Fruit fly (Drosophila melanogaster) whole organism, embryonic: Measurements from ENCODE around the gene CG11593.

Source experiments
- CG11695 ChIP-seq: fragments of 200-800 bp; sonication (Bioruptor generic); IDR thresholded peaks from 3 replicates; pipeline ENCODE4 v1.3.6; 2022; ENCODE audit warnings: missing biosample characterization, missing genetic modification characterization
- CG12155 ChIP-seq: fragments of 200-800 bp; sonication (Bioruptor generic); optimal IDR thresholded peaks from 3 replicates; lab custom pipeline; 2016; ENCODE audit warnings: missing biosample characterization, missing genetic modification characterization
- CG12659 ChIP-seq: fragments of 200-800 bp; sonication (Bioruptor generic); optimal IDR thresholded peaks from 3 replicates; lab custom pipeline; 2017; ENCODE audit warnings: mild to moderate bottlenecking, missing biosample characterization, missing genetic modification reagents, missing genetic modification characterization
- CG12744 ChIP-seq: fragments of 200-800 bp; sonication (Bioruptor generic); optimal IDR thresholded peaks from 2 replicates; lab custom pipeline; 2016; ENCODE audit warnings: missing biosample characterization, missing genetic modification characterization
- CG12942 ChIP-seq: fragments of 200-800 bp; sonication (Bioruptor generic); optimal IDR thresholded peaks from 3 replicates; lab custom pipeline; 2016; ENCODE audit warnings: missing biosample characterization, missing genetic modification characterization
- CG13287 ChIP-seq: fragments of 200-800 bp; sonication (Bioruptor generic); IDR thresholded peaks from 2 replicates; pipeline ENCODE4 v1.3.6; 2022; ENCODE audit warnings: missing biosample characterization, missing genetic modification characterization; ENCODE audit not compliant: partially characterized antibody
- CG13894 ChIP-seq: fragments of 200-800 bp; sonication (Bioruptor generic); optimal IDR thresholded peaks from 3 replicates; lab custom pipeline; 2018; ENCODE audit warnings: missing biosample characterization, mild to moderate bottlenecking, missing genetic modification characterization, moderate library complexity
- CG15514 ChIP-seq: fragments of 200-800 bp; sonication (Bioruptor generic); optimal IDR thresholded peaks from 3 replicates; lab custom pipeline; 2017; ENCODE audit warnings: missing biosample characterization, missing genetic modification characterization, mild to moderate bottlenecking, moderate library complexity, missing genetic modification reagents
- CG15601 ChIP-seq: fragments of 200-800 bp; sonication (Bioruptor generic); optimal IDR thresholded peaks from 3 replicates; lab custom pipeline; 2019; ENCODE audit warnings: missing biosample characterization, mild to moderate bottlenecking, missing genetic modification characterization, moderate library complexity
- CG1603 ChIP-seq: fragments of 200-800 bp; sonication (Bioruptor generic); optimal IDR thresholded peaks from 2 replicates; lab custom pipeline; 2019; ENCODE audit warnings: missing biosample characterization, mild to moderate bottlenecking, missing genetic modification characterization, moderate library complexity
- CG2116 ChIP-seq: fragments of 200-800 bp; sonication (Bioruptor generic); optimal IDR thresholded peaks from 3 replicates; lab custom pipeline; 2018; ENCODE audit warnings: missing biosample characterization, mild to moderate bottlenecking, missing genetic modification characterization
- CG2120 ChIP-seq: fragments of 200-800 bp; sonication (Bioruptor generic); optimal IDR thresholded peaks from 3 replicates; lab custom pipeline; 2016; ENCODE audit warnings: missing biosample characterization, missing genetic modification characterization
- CG32532 ChIP-seq: fragments of 200-800 bp; sonication (Bioruptor generic); IDR thresholded peaks from 2 replicates; pipeline ENCODE4 v1.3.6; 2022; ENCODE audit warnings: missing biosample characterization, missing genetic modification characterization
- CG42726 ChIP-seq: fragments of 200-800 bp; sonication (Bioruptor generic); IDR thresholded peaks from 2 replicates; pipeline ENCODE4 v1.3.6; 2022; ENCODE audit warnings: missing biosample characterization, missing genetic modification characterization; ENCODE audit not compliant: partially characterized antibody
- CG4617 ChIP-seq: fragments of 200-800 bp; sonication (Bioruptor generic); optimal IDR thresholded peaks from 3 replicates; lab custom pipeline; 2016; ENCODE audit warnings: missing biosample characterization, missing genetic modification characterization, borderline replicate concordance
- CG7556 ChIP-seq: fragments of 200-800 bp; sonication (Bioruptor generic); optimal IDR thresholded peaks from 2 replicates; lab custom pipeline; 2017; ENCODE audit warnings: missing biosample characterization, mild to moderate bottlenecking, missing genetic modification characterization
- CG9797 ChIP-seq: fragments of 200-800 bp; sonication (Bioruptor generic); optimal IDR thresholded peaks from 3 replicates; lab custom pipeline; 2018; ENCODE audit warnings: missing biosample characterization, mild to moderate bottlenecking, missing genetic modification characterization
- Camta ChIP-seq: fragments of 200-800 bp; sonication (Bioruptor generic); optimal IDR thresholded peaks from 2 replicates; lab custom pipeline; 2016; ENCODE audit warnings: missing biosample characterization, missing genetic modification characterization
- Chrac-16 ChIP-seq: fragments of 200-800 bp; sonication (Bioruptor generic); optimal IDR thresholded peaks from 3 replicates; lab custom pipeline; 2016; ENCODE audit warnings: missing biosample characterization, missing genetic modification characterization
- Doc2 ChIP-seq: fragments of 200-800 bp; sonication (Bioruptor generic); IDR thresholded peaks from 2 replicates; pipeline ENCODE4 v1.3.6; 2022; ENCODE audit warnings: missing biosample characterization, missing genetic modification characterization
- Dp ChIP-seq: fragments of 200-800 bp; sonication (Bioruptor generic); optimal IDR thresholded peaks from 2 replicates; lab custom pipeline; 2018; ENCODE audit warnings: missing biosample characterization, mild to moderate bottlenecking, missing genetic modification characterization, moderate library complexity
- E2f2 ChIP-seq: fragments of 200-800 bp; sonication (Bioruptor generic); IDR thresholded peaks from 2 replicates; pipeline ENCODE4 v1.3.6; 2022; ENCODE audit warnings: missing biosample characterization, missing genetic modification characterization
- Ets65A ChIP-seq: fragments of 200-800 bp; sonication (Bioruptor generic); peaks from one replicate; lab custom pipeline; 2016; ENCODE audit warnings: missing biosample characterization, missing genetic modification characterization
- Hmr ChIP-seq: fragments of 200-800 bp; sonication (Bioruptor generic); optimal IDR thresholded peaks from 3 replicates; lab custom pipeline; 2017; ENCODE audit warnings: mild to moderate bottlenecking, missing biosample characterization, missing genetic modification reagents, missing genetic modification characterization
- Hr3 ChIP-seq: fragments of 200-800 bp; sonication (Bioruptor generic); optimal IDR thresholded peaks from 3 replicates; lab custom pipeline; 2016; ENCODE audit warnings: missing biosample characterization, missing genetic modification characterization
- MBD-R2 ChIP-seq: fragments of 200-800 bp; sonication (Bioruptor generic); IDR thresholded peaks from 2 replicates; pipeline ENCODE4 v1.3.6; 2022; ENCODE audit warnings: missing biosample characterization, missing genetic modification characterization
- MESR4 ChIP-seq: fragments of 200-800 bp; sonication (Bioruptor generic); optimal IDR thresholded peaks from 2 replicates; lab custom pipeline; 2018; ENCODE audit warnings: missing biosample characterization, mild to moderate bottlenecking, missing genetic modification characterization, moderate library complexity
- Meics ChIP-seq: fragments of 200-800 bp; sonication (Bioruptor generic); optimal IDR thresholded peaks from 2 replicates; lab custom pipeline; 2017; ENCODE audit warnings: missing biosample characterization, mild to moderate bottlenecking, missing genetic modification characterization
- Myb ChIP-seq: fragments of 200-800 bp; sonication (Bioruptor generic); optimal IDR thresholded peaks from 2 replicates; lab custom pipeline; 2016; ENCODE audit warnings: missing biosample characterization, missing genetic modification characterization
- Sox100B ChIP-seq: fragments of 200-800 bp; sonication (Bioruptor generic); optimal IDR thresholded peaks from 3 replicates; lab custom pipeline; 2018; ENCODE audit warnings: missing biosample characterization, mild to moderate bottlenecking, missing genetic modification characterization
- aop ChIP-seq: fragments of 200-800 bp; sonication (Bioruptor generic); IDR thresholded peaks from 2 replicates; pipeline ENCODE4 v1.3.6; 2022; ENCODE audit warnings: missing biosample characterization, missing genetic modification characterization
- bcd ChIP-seq: fragments of 200-800 bp; sonication (Bioruptor generic); optimal IDR thresholded peaks from 2 replicates; lab custom pipeline; 2017; ENCODE audit warnings: missing biosample characterization, mild to moderate bottlenecking, missing genetic modification characterization
- crp ChIP-seq, 2 experiments: fragments of 200-800 bp; sonication (Bioruptor generic); optimal IDR thresholded peaks; 2 replicates in 1 of 2; 3 replicates in 1 of 2; lab custom pipeline; 2017; ENCODE audit warnings: missing biosample characterization in 2 of 2, missing genetic modification characterization in 2 of 2, mild to moderate bottlenecking in 1 of 2, moderate library complexity in 1 of 2
- dmrt99B ChIP-seq: fragments of 200-800 bp; sonication (Bioruptor generic); optimal IDR thresholded peaks from 2 replicates; lab custom pipeline; 2018; ENCODE audit warnings: missing biosample characterization, mild to moderate bottlenecking, missing genetic modification characterization, moderate library complexity
- gfzf ChIP-seq: fragments of 200-800 bp; sonication (Bioruptor generic); optimal IDR thresholded peaks from 2 replicates; lab custom pipeline; 2016; ENCODE audit warnings: missing biosample characterization, mild to moderate bottlenecking, missing genetic modification characterization, moderate library complexity
- grau ChIP-seq: fragments of 200-800 bp; optimal IDR thresholded peaks from 3 replicates; lab custom pipeline; 2019; ENCODE audit warnings: missing biosample characterization, mild to moderate bottlenecking, missing genetic modification characterization, moderate library complexity
- ind ChIP-seq: fragments of 200-800 bp; sonication (Bioruptor generic); optimal IDR thresholded peaks from 3 replicates; lab custom pipeline; 2016; ENCODE audit warnings: missing biosample characterization, missing genetic modification characterization
- nau ChIP-seq: fragments of 200-800 bp; sonication (Bioruptor generic); optimal IDR thresholded peaks from 3 replicates; lab custom pipeline; 2017; ENCODE audit warnings: missing biosample characterization, mild to moderate bottlenecking, missing genetic modification characterization, missing genetic modification reagents
- nerfin-1 ChIP-seq: fragments of 200-800 bp; sonication (Bioruptor generic); optimal IDR thresholded peaks from 3 replicates; lab custom pipeline; 2019; ENCODE audit warnings: missing biosample characterization, mild to moderate bottlenecking, missing genetic modification characterization, moderate library complexity
- org-1 ChIP-seq: fragments of 200-800 bp; sonication (Bioruptor generic); optimal IDR thresholded peaks from 2 replicates; lab custom pipeline; 2017; ENCODE audit warnings: missing biosample characterization, missing genetic modification characterization
- pzg ChIP-seq: fragments of 200-800 bp; sonication (Bioruptor generic); optimal IDR thresholded peaks from 3 replicates; lab custom pipeline; 2018; ENCODE audit warnings: missing biosample characterization, mild to moderate bottlenecking, missing genetic modification characterization, moderate library complexity
- ranshi ChIP-seq: fragments of 200-800 bp; sonication (Bioruptor generic); IDR thresholded peaks from 2 replicates; pipeline ENCODE4 v1.3.6; 2022; ENCODE audit warnings: missing biosample characterization, missing genetic modification characterization
- scrt ChIP-seq: fragments of 200-800 bp; sonication (Bioruptor generic); optimal IDR thresholded peaks from 2 replicates; lab custom pipeline; 2018; ENCODE audit warnings: missing biosample characterization, mild to moderate bottlenecking, missing genetic modification characterization, moderate library complexity
- sd ChIP-seq: fragments of 200-800 bp; sonication (Bioruptor generic); optimal IDR thresholded peaks from 3 replicates; lab custom pipeline; 2018; ENCODE audit warnings: missing biosample characterization, mild to moderate bottlenecking, missing genetic modification characterization, moderate library complexity
- sisA ChIP-seq: fragments of 200-800 bp; sonication (Bioruptor generic); IDR thresholded peaks from 2 replicates; pipeline ENCODE4 v1.3.6; 2022; ENCODE audit warnings: missing biosample characterization, missing genetic modification characterization
- stwl ChIP-seq: fragments of 200-800 bp; sonication (Bioruptor generic); optimal IDR thresholded peaks from 3 replicates; lab custom pipeline; 2018; ENCODE audit warnings: missing biosample characterization, mild to moderate bottlenecking, missing genetic modification characterization, moderate library complexity
- trem ChIP-seq: fragments of 200-800 bp; optimal IDR thresholded peaks from 3 replicates; lab custom pipeline; 2019; ENCODE audit warnings: missing biosample characterization, mild to moderate bottlenecking, missing genetic modification characterization, moderate library complexity
- wdn ChIP-seq: fragments of 200-800 bp; sonication (Bioruptor generic); IDR thresholded peaks from 2 replicates; pipeline ENCODE4 v1.3.6; 2022; ENCODE audit warnings: missing biosample characterization, missing genetic modification characterization

Gene CG11593

dm6 chr3L:4003316-4003715, 37.0 kb downstream of the CG11593 start, which contains the start of gene CG14985:
Gene CG14985 (plus strand): TSS chr3L:4003474.
- peak; percentile 35 for TF ChIP-seq pzg (GFP tag; lab: Kevin White, UChicago)
- peak; percentile 56 for TF ChIP-seq E2f2 (GFP tag; lab: Robert Waterston, UW)
- peak; percentile 52 for TF ChIP-seq MESR4 (GFP tag; lab: Kevin White, UChicago)
- TF ChIP-seq CG15514 (GFP tag; lab: Kevin White, UChicago): peak; percentile 96
- TF ChIP-seq crp (GFP tag; optimal IDR thresholded peaks at IDR 0.05; lab: Kevin White, UChicago): peak in 1 of 2 experiments; percentile 85
- peak; percentile 16 for TF ChIP-seq CG4617 (GFP tag; lab: Kevin White, UChicago)
- peak; percentile 55 for TF ChIP-seq sd (tag; lab: Kevin White, UChicago)
- peak; percentile 55 for TF ChIP-seq MBD-R2 (GFP tag; lab: Robert Waterston, UW)
- no peak for TF ChIP-seq CG11695 (GFP tag; lab: Robert Waterston, UW)
- no peak for TF ChIP-seq CG12942 (GFP tag; lab: Kevin White, UChicago)
- no peak for TF ChIP-seq ranshi
- peak; percentile 4 for TF ChIP-seq nerfin-1 (tag; lab: Kevin White, UChicago)
- 0 out of 2 replicates have a peak, but pooled peaks have one; percentile 12 for TF ChIP-seq CG13287 (GFP tag; lab: Robert Waterston, UW)
- TF ChIP-seq trem: peak; percentile 12
- TF ChIP-seq stwl (tag; lab: Kevin White, UChicago): peak; percentile 47
- no peak for TF ChIP-seq CG12155 (GFP tag; lab: Kevin White, UChicago)
- TF ChIP-seq gfzf (GFP tag; lab: Kevin White, UChicago): peak; percentile 69
- TF ChIP-seq CG2116 (GFP tag; lab: Kevin White, UChicago): peak; percentile 6
- peak; percentile 62 for TF ChIP-seq CG9797
- peak; percentile 90 for TF ChIP-seq Myb (GFP tag; lab: Kevin White, UChicago)
- peak; percentile 39 for TF ChIP-seq CG1603 (tag; lab: Kevin White, UChicago)
- no peak for TF ChIP-seq nau
- TF ChIP-seq Dp (GFP tag; lab: Kevin White, UChicago): peak; percentile 48

dm6 chr3L:4001500-4001899, 38.8 kb downstream of the CG11593 start:
- peak; percentile 51 for TF ChIP-seq Ets65A (GFP tag; lab: Kevin White, UChicago)
- no peak for TF ChIP-seq scrt (GFP tag; lab: Kevin White, UChicago)
- peak; percentile 93 for TF ChIP-seq CG13894 (tag; lab: Kevin White, UChicago)

- peak; percentile 28 for TF ChIP-seq Sox100B (GFP tag; lab: Kevin White, UChicago)
- TF ChIP-seq sisA (GFP tag; lab: Robert Waterston, UW): peak; percentile 27; the same call in 1 of the 2 replicates
- TF ChIP-seq bcd (GFP tag; lab: Kevin White, UChicago): peak; percentile 40
- TF ChIP-seq ind: peak; percentile 5
- TF ChIP-seq CG7556 (GFP tag; lab: Kevin White, UChicago): peak; percentile 72
- no peak for TF ChIP-seq wdn (GFP tag; lab: Robert Waterston, UW)
- TF ChIP-seq CG12744 (GFP tag; lab: Kevin White, UChicago): no peak
- TF ChIP-seq aop: no peak
- no peak for TF ChIP-seq nerfin-1 (tag; lab: Kevin White, UChicago)
- peak; percentile 46 for TF ChIP-seq CG12659 (GFP tag; lab: Kevin White, UChicago)
- no peak for TF ChIP-seq Camta (GFP tag; lab: Kevin White, UChicago)
- no peak for TF ChIP-seq CG32532
- peak; percentile 25 for TF ChIP-seq Hr3 (GFP tag; lab: Kevin White, UChicago)
- peak; percentile 57 for TF ChIP-seq Meics (GFP tag; lab: Kevin White, UChicago)
- peak; percentile 64 for TF ChIP-seq Hmr (GFP tag; lab: Kevin White, UChicago)
- TF ChIP-seq Chrac-16 (GFP tag; lab: Kevin White, UChicago): no peak
- peak; percentile 37 for TF ChIP-seq dmrt99B
- TF ChIP-seq CG15601 (tag; lab: Kevin White, UChicago): peak; percentile 17
- peak; percentile 64 for TF ChIP-seq grau (tag; lab: Kevin White, UChicago)
- TF ChIP-seq CG42726: no peak
- peak; percentile 30 for TF ChIP-seq CG2120 (GFP tag; lab: Kevin White, UChicago)
- no peak for TF ChIP-seq Doc2 (GFP tag; lab: Robert Waterston, UW)
- peak; percentile 1 for TF ChIP-seq org-1 (GFP tag; lab: Kevin White, UChicago)
Observed at dm6 chr3L:4000711-4001110, 39.6 kb downstream of the CG11593 start.
